Fruit fly (Drosophila melanogaster): ENCODE data around the gene Wdr81.

Wdr81 gene

dm6 chr2L:12010100-12010876 is 10.5 kb downstream of the Wdr81 start:
- TF ChIP-seq sug (tag; optimal IDR thresholded peaks at IDR 0.05), result peak; percentile 91
- TF ChIP-seq CG31365 (tag; optimal IDR thresholded peaks at IDR 0.05), result no peak
- TF ChIP-seq Sin3A (optimal IDR thresholded peaks at IDR 0.05), result no peak
- TF ChIP-seq CG14050 (GFP tag; IDR thresholded peaks at IDR 0.05), result no peak
- no peak for TF ChIP-seq CG7745 (tag; optimal IDR thresholded peaks at IDR 0.05)
- TF ChIP-seq peb (GFP tag; IDR thresholded peaks at IDR 0.05), result no peak
- TF ChIP-seq nerfin-2 (GFP tag; IDR thresholded peaks at IDR 0.05; ENCODE audit: partially characterized antibody), result no peak
- TF ChIP-seq CG6272 (GFP tag; IDR thresholded peaks at IDR 0.05), result no peak
- TF ChIP-seq Bteb2 (GFP tag; optimal IDR thresholded peaks at IDR 0.05), result no peak
- TF ChIP-seq Dref (GFP tag; IDR thresholded peaks at IDR 0.05), result no peak
- TF ChIP-seq lilli (GFP tag; optimal IDR thresholded peaks at IDR 0.05), result no peak
- no peak for TF ChIP-seq eyg (GFP tag; optimal IDR thresholded peaks at IDR 0.05)
- TF ChIP-seq fd64A (GFP tag; optimal IDR thresholded peaks at IDR 0.05), result peak; percentile 55
- no peak for TF ChIP-seq Bgb (GFP tag; IDR thresholded peaks at IDR 0.05; ENCODE audit: partially characterized antibody)
- no peak for TF ChIP-seq CG14667 (GFP tag; IDR thresholded peaks at IDR 0.05)
- no peak for TF ChIP-seq H15 (GFP tag; IDR thresholded peaks at IDR 0.05)
- no peak for TF ChIP-seq ken (GFP tag; IDR thresholded peaks at IDR 0.05)
- peak; percentile 98 for TF ChIP-seq Lhr (GFP tag; optimal IDR thresholded peaks at IDR 0.05)
- no peak for TF ChIP-seq CG6791 (GFP tag; IDR thresholded peaks at IDR 0.05; ENCODE audit: partially characterized antibody)
- TF ChIP-seq CG17385 (GFP tag; optimal IDR thresholded peaks at IDR 0.05), result peak; percentile 96
- peak; percentile 6 to 48 for TF ChIP-seq Trl (optimal IDR thresholded peaks at IDR 0.05)
- TF ChIP-seq Trl (GFP tag; optimal IDR thresholded peaks at IDR 0.05), result peak; percentile 6
- no peak for TF ChIP-seq NC2α (GFP tag; optimal IDR thresholded peaks at IDR 0.05)
- no peak for TF ChIP-seq CG11695 (GFP tag; IDR thresholded peaks at IDR 0.05)
- peak in 1 of 2 experiments; percentile 58 for TF ChIP-seq Hr78 (GFP tag; optimal IDR thresholded peaks at IDR 0.05)
- TF ChIP-seq sob (GFP tag; IDR thresholded peaks at IDR 0.05), result no peak
- TF ChIP-seq lbe (GFP tag; optimal IDR thresholded peaks at IDR 0.05), result peak; percentile 47
- no peak for TF ChIP-seq Xbp1 (GFP tag; optimal IDR thresholded peaks at IDR 0.05)
- TF ChIP-seq Sox102F (GFP tag; optimal IDR thresholded peaks at IDR 0.05), result no peak
- TF ChIP-seq Kr (GFP tag; optimal IDR thresholded peaks at IDR 0.05), result peak; percentile 13
- TF ChIP-seq zf30C (GFP tag; optimal IDR thresholded peaks at IDR 0.05), result no peak
- no peak for TF ChIP-seq CG32767 (GFP tag; IDR thresholded peaks at IDR 0.05)
- TF ChIP-seq Deaf1 (tag; optimal IDR thresholded peaks at IDR 0.05), result peak; percentile 79
- TF ChIP-seq Hr51 (GFP tag; optimal IDR thresholded peaks at IDR 0.05), result peak in 1 of 2 experiments; percentile 44
- no peak for TF ChIP-seq CG4617 (GFP tag; optimal IDR thresholded peaks at IDR 0.05; ENCODE audit: borderline replicate concordance)
- TF ChIP-seq nom (GFP tag; optimal IDR thresholded peaks at IDR 0.05), result peak; percentile 65
- no peak for TF ChIP-seq Hr3 (GFP tag; optimal IDR thresholded peaks at IDR 0.05)
- TF ChIP-seq tap (tag; optimal IDR thresholded peaks at IDR 0.05), result peak; percentile 68
- peak; percentile 99 for TF ChIP-seq CG11504 (tag; optimal IDR thresholded peaks at IDR 0.05)
- no peak for TF ChIP-seq Atf-2 (GFP tag; optimal IDR thresholded peaks at IDR 0.05)
- TF ChIP-seq trem (tag; optimal IDR thresholded peaks at IDR 0.05), result peak; percentile 15
- TF ChIP-seq TFAM (GFP tag; optimal IDR thresholded peaks at IDR 0.05), result no peak
- peak; percentile 67 for TF ChIP-seq CG8924 (tag; optimal IDR thresholded peaks at IDR 0.05)
- no peak for TF ChIP-seq CG11560 (tag; IDR thresholded peaks at IDR 0.05)
- no peak for TF ChIP-seq nerfin-1 (tag; optimal IDR thresholded peaks at IDR 0.05)
- TF ChIP-seq CG10543 (GFP tag; optimal IDR thresholded peaks at IDR 0.05), result peak; percentile 96
- TF ChIP-seq CG33557 (GFP tag; optimal IDR thresholded peaks at IDR 0.05), result peak; percentile 40
- no peak for TF ChIP-seq fu2 (GFP tag; optimal IDR thresholded peaks at IDR 0.05)
- TF ChIP-seq CG7839 (tag; optimal IDR thresholded peaks at IDR 0.05), result no peak
- no peak for TF ChIP-seq maf-S (GFP tag; optimal IDR thresholded peaks at IDR 0.05)
